Worm (Caenorhabditis elegans) whole organism, early embryonic: ENCODE results near the gene stip-1.

Experiments used
- B0310.2 ChIP-seq: sonication (generic microtip); optimal IDR thresholded peaks from 2 replicates; lab custom pipeline; 2016; ENCODE audit warnings: mild to moderate bottlenecking, missing genetic modification characterization, missing compliant biosample characterization
- F13C5.2 ChIP-seq: sonication (generic microtip); optimal IDR thresholded peaks from 2 replicates; lab custom pipeline; 2017; ENCODE audit warnings: mild to moderate bottlenecking, missing genetic modification characterization, inconsistent platforms, missing compliant biosample characterization
- aly-1 ChIP-seq: sonication (generic microtip); optimal IDR thresholded peaks from 2 replicates; lab custom pipeline; 2016; ENCODE audit warnings: missing genetic modification characterization, missing compliant biosample characterization
- ama-1 ChIP-seq: fragments of 150-350 bp; optimal IDR thresholded peaks from 2 replicates; lab custom pipeline; 2014
- ceh-13 ChIP-seq: fragments of 200-800 bp; sonication (Bioruptor generic); optimal IDR thresholded peaks from 2 replicates; lab custom pipeline; 2018; ENCODE audit warnings: mild to moderate bottlenecking, missing genetic modification characterization, missing compliant biosample characterization
- ceh-36 ChIP-seq: sonication (generic microtip); optimal IDR thresholded peaks from 2 replicates; lab custom pipeline; 2016; ENCODE audit warnings: missing genetic modification characterization, inconsistent platforms, missing compliant biosample characterization
- ets-7 ChIP-seq: sonication (generic microtip); optimal IDR thresholded peaks from 2 replicates; lab custom pipeline; 2016; ENCODE audit warnings: missing genotype, missing genetic modification characterization, missing compliant biosample characterization
- flt-1 ChIP-seq: fragments of 200-800 bp; sonication (Bioruptor generic); IDR thresholded peaks from 2 replicates; pipeline ENCODE4 v1.3.6; 2022; ENCODE audit warnings: missing genetic modification characterization, missing compliant biosample characterization
- hmbx-1 ChIP-seq: sonication (generic microtip); optimal IDR thresholded peaks from 2 replicates; lab custom pipeline; 2016; ENCODE audit warnings: mild to moderate bottlenecking, missing genetic modification characterization, missing compliant biosample characterization
- hmg-4 ChIP-seq: fragments of 200-800 bp; sonication (Bioruptor generic); optimal IDR thresholded peaks from 2 replicates; lab custom pipeline; 2018; ENCODE audit warnings: mild to moderate bottlenecking, missing genetic modification characterization, missing compliant biosample characterization
- hnd-1 ChIP-seq: sonication (generic microtip); optimal IDR thresholded peaks from 2 replicates; lab custom pipeline; 2016; ENCODE audit warnings: missing genetic modification characterization, missing compliant biosample characterization
- pes-1 ChIP-seq: fragments of 200-800 bp; sonication (Bioruptor generic); IDR thresholded peaks from 2 replicates; pipeline ENCODE4 v1.3.6; 2022; ENCODE audit warnings: missing genetic modification reagents, missing genetic modification characterization, missing compliant biosample characterization
- scrt-1 ChIP-seq: fragments of 200-800 bp; sonication (Bioruptor generic); IDR thresholded peaks from 2 replicates; pipeline ENCODE4 v1.3.6; 2022; ENCODE audit warnings: missing genetic modification characterization, missing compliant biosample characterization
- sea-1 ChIP-seq: fragments of 200-800 bp; sonication (Bioruptor generic); conservative IDR thresholded peaks from 2 replicates; pipeline ENCODE4 v1.3.6; 2022; ENCODE audit warnings: missing genetic modification characterization, missing compliant biosample characterization
- tbx-11 ChIP-seq: fragments of 200-800 bp; sonication (Bioruptor generic); IDR thresholded peaks from 2 replicates; pipeline ENCODE4 v1.3.6; 2022; ENCODE audit warnings: missing genetic modification characterization, missing compliant biosample characterization
- tbx-37 ChIP-seq: fragments of 200-800 bp; sonication (Bioruptor generic); conservative IDR thresholded peaks from 2 replicates; pipeline ENCODE4 v1.3.6; 2022; ENCODE audit warnings: missing genetic modification reagents, missing genetic modification characterization, missing compliant biosample characterization
- tra-4 ChIP-seq: sonication (generic microtip); optimal IDR thresholded peaks from 2 replicates; lab custom pipeline; 2017; ENCODE audit warnings: missing genetic modification characterization, missing compliant biosample characterization

Gene stip-1

ce11 chrII:10316119-10316518, 33.7 kb downstream of the stip-1 start, which contains the start of gene gcy-5:
gcy-5 (minus strand) TSS chrII:10316219.
- TF ChIP-seq ceh-13 (no peak), hmg-4 (GFP tag; lab: Kevin White, UChicago) (no peak), tbx-11 (no peak), scrt-1 (GFP tag; lab: Robert Waterston, UW) (no peak), ceh-36 (tag; lab: Kevin White, UChicago) (no peak), tbx-37 (GFP tag; lab: Robert Waterston, UW) (no peak), aly-1 (tag; lab: Kevin White, UChicago) (no peak), sea-1 (GFP tag; lab: Robert Waterston, UW) (no peak), F13C5.2 (no peak), hnd-1 (tag; lab: Kevin White, UChicago) (no peak), flt-1 (GFP tag; lab: Robert Waterston, UW) (no peak), tra-4 (tag; lab: Kevin White, UChicago) (no peak)

- TF ChIP-seq ama-1 (lab: Kevin White, UChicago) = no peak
- no peak for TF ChIP-seq B0310.2 (tag; lab: Kevin White, UChicago)
- TF ChIP-seq tra-4 (tag; lab: Kevin White, UChicago) = no peak
- no peak for TF ChIP-seq flt-1 (GFP tag; lab: Robert Waterston, UW)
- no peak for TF ChIP-seq sea-1 (GFP tag; lab: Robert Waterston, UW)
- TF ChIP-seq ets-7 = no peak
- no peak for TF ChIP-seq hmbx-1
- no peak for TF ChIP-seq tbx-37 (GFP tag; lab: Robert Waterston, UW)
- TF ChIP-seq hnd-1 (tag; lab: Kevin White, UChicago) = no peak
- no peak for TF ChIP-seq ceh-13
- TF ChIP-seq aly-1 (tag; lab: Kevin White, UChicago) = no peak
- TF ChIP-seq ceh-36 (tag; lab: Kevin White, UChicago) = no peak
Measured at ce11 chrII:10315252-10315651, 34.6 kb downstream of the stip-1 start, which contains the start of gene idpp-8. idpp-8 (plus strand) TSS chrII:10315552.

- TF ChIP-seq hmbx-1 = no peak
- no peak for TF ChIP-seq ets-7
Measured at ce11 chrII:10311973-10312372, 37.8 kb downstream of the stip-1 start, which contains the start of gene srlf-34. srlf-34 (plus strand) TSS chrII:10312293.

- TF ChIP-seq B0310.2 (tag; lab: Kevin White, UChicago) = no peak
- TF ChIP-seq tra-4 (tag; lab: Kevin White, UChicago) = no peak
- TF ChIP-seq tbx-11 = no peak
- TF ChIP-seq ceh-13 = no peak
- no peak for TF ChIP-seq ama-1 (lab: Kevin White, UChicago)
- TF ChIP-seq F13C5.2 = no peak
- TF ChIP-seq sea-1 (GFP tag; lab: Robert Waterston, UW) = no peak
- no peak for TF ChIP-seq tbx-37 (GFP tag; lab: Robert Waterston, UW)
- no peak for TF ChIP-seq hnd-1 (tag; lab: Kevin White, UChicago)
- no peak for TF ChIP-seq aly-1 (tag; lab: Kevin White, UChicago)
- no peak for TF ChIP-seq flt-1 (GFP tag; lab: Robert Waterston, UW)
Measured at ce11 chrII:10309337-10309736, 40.5 kb downstream of the stip-1 start, which contains the start of gene ZK970.8. ZK970.8 (plus strand) TSS chrII:10309637.

ce11 chrII:10308726-10309125, 41.1 kb downstream of the stip-1 start, which contains the start of gene gcy-4:
gcy-4 (minus strand) TSS chrII:10308826.
- TF ChIP-seq ceh-13 (no peak), pes-1 (GFP tag; lab: Robert Waterston, UW) (no peak), hmbx-1 (no peak), scrt-1 (GFP tag; lab: Robert Waterston, UW) (no peak), hnd-1 (tag; lab: Kevin White, UChicago) (no peak), sea-1 (GFP tag; lab: Robert Waterston, UW) (no peak), tra-4 (tag; lab: Kevin White, UChicago) (no peak), hmg-4 (GFP tag; lab: Kevin White, UChicago) (no peak), tbx-37 (GFP tag; lab: Robert Waterston, UW) (no peak), flt-1 (GFP tag; lab: Robert Waterston, UW) (no peak)

- 0 out of 2 replicates have a peak, but pooled peaks have one; percentile 56 for TF ChIP-seq scrt-1 (GFP tag; lab: Robert Waterston, UW)
Measured at ce11 chrII:10304736-10305135, 45.1 kb downstream of the stip-1 start.

ce11 chrII:10303663-10304115, 46.1 kb downstream of the stip-1 start, which contains the start of gene vha-9:
vha-9 (minus strand) TSS chrII:10303713.
- TF ChIP-seq pes-1 (GFP tag; lab: Robert Waterston, UW) (no peak; the same call in 1 of the 2 replicates), ets-7 (no peak), scrt-1 (GFP tag; lab: Robert Waterston, UW) (peak; percentile 29; the same call in 1 of the 2 replicates), ceh-13 (no peak), hmbx-1 (no peak), hmg-4 (GFP tag; lab: Kevin White, UChicago) (peak; percentile 43), sea-1 (GFP tag; lab: Robert Waterston, UW) (no peak), tbx-11 (no peak), tra-4 (tag; lab: Kevin White, UChicago) (no peak), hnd-1 (tag; lab: Kevin White, UChicago) (no peak), aly-1 (tag; lab: Kevin White, UChicago) (no peak), F13C5.2 (peak; percentile 36), B0310.2 (tag; lab: Kevin White, UChicago) (no peak), ama-1 (lab: Kevin White, UChicago) (no peak), flt-1 (GFP tag; lab: Robert Waterston, UW) (no peak), ceh-36 (tag; lab: Kevin White, UChicago) (peak; percentile 67), tbx-37 (GFP tag; lab: Robert Waterston, UW) (no peak)

ce11 chrII:10302646-10303045, 47.2 kb downstream of the stip-1 start, which contains the start of gene clpp-1:
clpp-1 (minus strand) TSS chrII:10302842.
- TF ChIP-seq ceh-13 (no peak), ets-7 (no peak), ama-1 (lab: Kevin White, UChicago) (no peak), B0310.2 (tag; lab: Kevin White, UChicago) (no peak), sea-1 (GFP tag; lab: Robert Waterston, UW) (no peak), tbx-11 (no peak), tbx-37 (GFP tag; lab: Robert Waterston, UW) (no peak), scrt-1 (GFP tag; lab: Robert Waterston, UW) (no peak)
